Worm (Caenorhabditis elegans) whole organism, young adult: Measurements from ENCODE around the gene dohh-1.

Experiments used
- B0035.1 ChIP-seq: sonication (generic microtip); optimal IDR thresholded peaks from 2 replicates; lab custom pipeline; 2016; ENCODE audit warnings: missing genetic modification characterization, mild to moderate bottlenecking, missing compliant biosample characterization, missing genotype, missing genetic modification reagents
- C17E4.6 ChIP-seq: fragments of 200-800 bp; sonication (Bioruptor generic); IDR thresholded peaks from 2 replicates; pipeline ENCODE4 v1.3.6; 2022; ENCODE audit warnings: missing genetic modification reagents, missing genetic modification characterization, missing compliant biosample characterization
- D2030.7 ChIP-seq: fragments of 200-800 bp; sonication (Bioruptor generic); IDR thresholded peaks from 2 replicates; pipeline ENCODE4 v1.3.6; 2022; ENCODE audit warnings: missing genetic modification reagents, missing genetic modification characterization, missing compliant biosample characterization
- F33H1.4 ChIP-seq: fragments of 200-800 bp; sonication (Bioruptor generic); IDR thresholded peaks from 2 replicates; pipeline ENCODE4 v1.3.6; 2022; ENCODE audit warnings: missing genetic modification reagents, missing genetic modification characterization, missing compliant biosample characterization
- F49E8.2 ChIP-seq: sonication (generic microtip); optimal IDR thresholded peaks from 3 replicates; lab custom pipeline; 2017; ENCODE audit warnings: missing genetic modification characterization, mild to moderate bottlenecking, missing compliant biosample characterization, antibody characterized with exemption, moderate library complexity; ENCODE audit not compliant: insufficient read depth
- F55B11.4 ChIP-seq: sonication (generic microtip); optimal IDR thresholded peaks from 2 replicates; lab custom pipeline; 2016; ENCODE audit warnings: missing compliant biosample characterization, missing genetic modification characterization, borderline replicate concordance; ENCODE audit not compliant: insufficient read depth
- K12H6.12 ChIP-seq: fragments of 200-800 bp; sonication (Bioruptor generic); optimal IDR thresholded peaks from 2 replicates; lab custom pipeline; 2018; ENCODE audit warnings: mild to moderate bottlenecking, missing genetic modification characterization, missing compliant biosample characterization
- T07F8.4 ChIP-seq: sonication (generic microtip); optimal IDR thresholded peaks from 2 replicates; lab custom pipeline; 2016; ENCODE audit warnings: mild to moderate bottlenecking, missing genetic modification characterization, moderate library complexity, missing compliant biosample characterization
- Y53G8AR.9 ChIP-seq: fragments of 200-800 bp; sonication (Bioruptor generic); conservative IDR thresholded peaks from 2 replicates; pipeline ENCODE4 v1.3.6; 2022; ENCODE audit warnings: missing genetic modification reagents, missing genetic modification characterization, missing compliant biosample characterization
- Y56A3A.18 ChIP-seq: fragments of 200-800 bp; sonication (Bioruptor generic); IDR thresholded peaks from 2 replicates; pipeline ENCODE4 v1.3.6; 2022; ENCODE audit warnings: missing genetic modification reagents, missing genetic modification characterization, missing compliant biosample characterization
- Y95B8A.8 ChIP-seq: fragments of 200-800 bp; sonication (Bioruptor generic); IDR thresholded peaks from 2 replicates; pipeline ENCODE4 v1.3.6; 2022; ENCODE audit warnings: missing genetic modification reagents, missing genetic modification characterization, missing compliant biosample characterization
- ZK185.1 ChIP-seq: sonication (generic microtip); optimal IDR thresholded peaks from 2 replicates; lab custom pipeline; 2016; ENCODE audit warnings: mild to moderate bottlenecking, missing genetic modification characterization, missing compliant biosample characterization; ENCODE audit not compliant: poor library complexity, severe bottlenecking
- akir-1 ChIP-seq: fragments of 200-800 bp; sonication (Bioruptor generic); optimal IDR thresholded peaks from 2 replicates; lab custom pipeline; 2018; ENCODE audit warnings: mild to moderate bottlenecking, missing genetic modification characterization, moderate library complexity, missing compliant biosample characterization
- aptf-2 ChIP-seq: fragments of 200-800 bp; sonication (Bioruptor generic); conservative IDR thresholded peaks from 2 replicates; pipeline ENCODE4 v1.3.6; 2022; ENCODE audit warnings: missing genetic modification reagents, missing genetic modification characterization, missing compliant biosample characterization
- aptf-3 ChIP-seq: fragments of 200-800 bp; sonication (Bioruptor generic); IDR thresholded peaks from 2 replicates; pipeline ENCODE4 v1.3.6; 2022; ENCODE audit warnings: missing genetic modification characterization, missing compliant biosample characterization
- athp-1 ChIP-seq: sonication (generic microtip); optimal IDR thresholded peaks from 2 replicates; lab custom pipeline; 2017; ENCODE audit warnings: mild to moderate bottlenecking, missing genetic modification characterization, missing compliant biosample characterization
- ceh-27 ChIP-seq: fragments of 200-800 bp; sonication (Bioruptor generic); optimal IDR thresholded peaks from 2 replicates; lab custom pipeline; 2018; ENCODE audit warnings: mild to moderate bottlenecking, missing genetic modification characterization, moderate library complexity, missing compliant biosample characterization
- ceh-79 ChIP-seq: sonication (generic microtip); optimal IDR thresholded peaks from 2 replicates; lab custom pipeline; 2017; ENCODE audit warnings: mild to moderate bottlenecking, missing genetic modification characterization, missing compliant biosample characterization
- ceh-91 ChIP-seq: fragments of 200-800 bp; sonication (Bioruptor generic); IDR thresholded peaks from 2 replicates; pipeline ENCODE4 v1.3.6; 2022; ENCODE audit warnings: missing genetic modification reagents, missing genetic modification characterization, missing compliant biosample characterization
- dox-1 ChIP-seq: fragments of 200-800 bp; sonication (Bioruptor generic); IDR thresholded peaks from 2 replicates; pipeline ENCODE4 v1.3.6; 2022; ENCODE audit warnings: missing genetic modification reagents, missing genetic modification characterization, missing compliant biosample characterization
- dpl-1 ChIP-seq: fragments of 150-350 bp; optimal IDR thresholded peaks from 2 replicates; lab custom pipeline; 2014; ENCODE audit warnings: missing biosample characterization, missing genetic modification reagents, missing genetic modification characterization
- egl-18 ChIP-seq: fragments of 200-800 bp; sonication (Bioruptor generic); IDR thresholded peaks from 2 replicates; pipeline ENCODE4 v1.3.6; 2022; ENCODE audit warnings: missing genetic modification reagents, missing genetic modification characterization, missing compliant biosample characterization
- egl-44 ChIP-seq: fragments of 200-800 bp; sonication (Bioruptor generic); IDR thresholded peaks from 2 replicates; pipeline ENCODE4 v1.3.6; 2022; ENCODE audit warnings: missing genetic modification reagents, missing genetic modification characterization, missing compliant biosample characterization
- ets-4 ChIP-seq: fragments of 200-800 bp; sonication (Bioruptor generic); optimal IDR thresholded peaks from 2 replicates; lab custom pipeline; 2018; ENCODE audit warnings: mild to moderate bottlenecking, missing genetic modification characterization, missing compliant biosample characterization
- hmg-1.2 ChIP-seq: fragments of 200-800 bp; sonication (Bioruptor generic); IDR thresholded peaks from 2 replicates; pipeline ENCODE4 v1.3.6; 2022; ENCODE audit warnings: missing genetic modification reagents, missing genetic modification characterization, missing compliant biosample characterization
- lag-1 ChIP-seq: fragments of 200-800 bp; sonication (Bioruptor generic); IDR thresholded peaks from 2 replicates; pipeline ENCODE4 v1.3.6; 2022; ENCODE audit warnings: missing genetic modification reagents, missing genetic modification characterization, missing compliant biosample characterization
- lin-26 ChIP-seq: fragments of 200-800 bp; sonication (Bioruptor generic); IDR thresholded peaks from 2 replicates; pipeline ENCODE4 v1.3.6; 2022; ENCODE audit warnings: missing genetic modification reagents, missing genetic modification characterization, missing compliant biosample characterization
- lin-40 ChIP-seq: sonication (generic microtip); optimal IDR thresholded peaks from 2 replicates; lab custom pipeline; 2016; ENCODE audit warnings: missing genetic modification characterization, mild to moderate bottlenecking, missing compliant biosample characterization, missing genotype, missing genetic modification reagents
- madf-10 ChIP-seq: sonication (generic microtip); optimal IDR thresholded peaks from 2 replicates; lab custom pipeline; 2016; ENCODE audit warnings: mild to moderate bottlenecking, missing genetic modification characterization, missing compliant biosample characterization
- madf-8 ChIP-seq: fragments of 200-800 bp; sonication (Bioruptor generic); conservative IDR thresholded peaks from 2 replicates; pipeline ENCODE4 v1.3.6; 2022; ENCODE audit warnings: missing genetic modification reagents, missing genetic modification characterization, missing compliant biosample characterization
- mel-28 ChIP-seq: sonication (generic microtip); optimal IDR thresholded peaks from 2 replicates; lab custom pipeline; 2016; ENCODE audit warnings: borderline replicate concordance, mild to moderate bottlenecking, missing genetic modification characterization, missing compliant biosample characterization
- mes-4 ChIP-seq: sonication (generic microtip); optimal IDR thresholded peaks from 2 replicates; lab custom pipeline; 2016; ENCODE audit warnings: missing genotype, missing genetic modification characterization, missing compliant biosample characterization
- nfyb-1 ChIP-seq: fragments of 200-800 bp; sonication (Bioruptor generic); IDR thresholded peaks from 2 replicates; pipeline ENCODE4 v1.3.6; 2022; ENCODE audit warnings: missing genetic modification reagents, missing genetic modification characterization, missing compliant biosample characterization
- nhr-179 ChIP-seq: sonication (generic microtip); optimal IDR thresholded peaks from 2 replicates; lab custom pipeline; 2016; ENCODE audit warnings: mild to moderate bottlenecking, missing genetic modification characterization, missing compliant biosample characterization
- nhr-80 ChIP-seq: sonication (generic microtip); optimal IDR thresholded peaks from 2 replicates; lab custom pipeline; 2016; ENCODE audit warnings: missing genetic modification characterization, missing compliant biosample characterization
- sea-2 ChIP-seq: fragments of 200-800 bp; sonication (Bioruptor generic); IDR thresholded peaks from 2 replicates; pipeline ENCODE4 v1.3.6; 2022; ENCODE audit warnings: missing genetic modification characterization, missing compliant biosample characterization
- snpc-1.3 ChIP-seq: sonication (generic microtip); optimal IDR thresholded peaks from 2 replicates; lab custom pipeline; 2017; ENCODE audit warnings: missing genetic modification characterization, mild to moderate bottlenecking, missing compliant biosample characterization, antibody characterized with exemption, moderate library complexity, missing genotype, missing genetic modification reagents; ENCODE audit not compliant: insufficient read depth
- somi-1 ChIP-seq: fragments of 200-800 bp; sonication (Bioruptor generic); optimal IDR thresholded peaks from 2 replicates; lab custom pipeline; 2018; ENCODE audit warnings: mild to moderate bottlenecking, missing genetic modification characterization, missing compliant biosample characterization
- tbp1 ChIP-seq: fragments of 200-800 bp; sonication (Bioruptor generic); optimal IDR thresholded peaks from 2 replicates; lab custom pipeline; 2018; ENCODE audit warnings: mild to moderate bottlenecking, missing genetic modification characterization, missing compliant biosample characterization
- tlf-1 ChIP-seq: fragments of 200-800 bp; sonication (Bioruptor generic); optimal IDR thresholded peaks from 2 replicates; lab custom pipeline; 2018; ENCODE audit warnings: mild to moderate bottlenecking, missing genetic modification characterization, missing compliant biosample characterization
- xnd-1 ChIP-seq: sonication (generic microtip); optimal IDR thresholded peaks from 2 replicates; lab custom pipeline; 2016; ENCODE audit warnings: missing genotype, missing genetic modification reagents, missing genetic modification characterization, missing compliant biosample characterization
- zfh-2 ChIP-seq: fragments of 200-800 bp; sonication (Bioruptor generic); conservative IDR thresholded peaks from 2 replicates; pipeline ENCODE4 v1.3.6; 2022; ENCODE audit warnings: missing genetic modification reagents, missing genetic modification characterization, missing compliant biosample characterization
- zim-3 ChIP-seq: sonication (generic microtip); optimal IDR thresholded peaks from 2 replicates; lab custom pipeline; 2017; ENCODE audit warnings: mild to moderate bottlenecking, missing genetic modification characterization, moderate library complexity, missing compliant biosample characterization
- ztf-18 ChIP-seq: sonication (generic microtip); optimal IDR thresholded peaks from 2 replicates; lab custom pipeline; 2016; ENCODE audit warnings: missing genotype, mild to moderate bottlenecking, missing genetic modification characterization, missing compliant biosample characterization
- ztf-22 ChIP-seq: fragments of 200-800 bp; sonication (Bioruptor generic); optimal IDR thresholded peaks from 2 replicates; lab custom pipeline; 2018; ENCODE audit warnings: mild to moderate bottlenecking, missing genetic modification characterization, moderate library complexity, missing compliant biosample characterization
- ztf-26 ChIP-seq: sonication (generic microtip); optimal IDR thresholded peaks from 2 replicates; lab custom pipeline; 2017; ENCODE audit warnings: missing genetic modification characterization, missing compliant biosample characterization

The dohh-1 gene

ce11 chrII:10555484-10556075, 24.2 kb upstream of the dohh-1 start (continued):
- TF ChIP-seq Y56A3A.18 (GFP tag; lab: Robert Waterston, UW) (0 out of 2 replicates have a peak, but pooled peaks have one; percentile 9), athp-1 (tag; lab: Kevin White, UChicago) (no peak), somi-1 (GFP tag; lab: Kevin White, UChicago) (peak; percentile 31), ceh-27 (GFP tag; lab: Kevin White, UChicago) (no peak), K12H6.12 (tag; lab: Kevin White, UChicago) (peak; percentile 16), ztf-18 (tag; lab: Kevin White, UChicago) (no peak), B0035.1 (tag; lab: Kevin White, UChicago) (peak; percentile 9), egl-18 (no peak), aptf-2 (GFP tag; lab: Robert Waterston, UW) (0 out of 2 replicates have a peak, but pooled peaks have one; percentile 38), ZK185.1 (tag; lab: Kevin White, UChicago) (no peak), xnd-1 (tag; lab: Kevin White, UChicago) (no peak), akir-1 (no peak), dox-1 (GFP tag; lab: Robert Waterston, UW) (peak; percentile 72; the same call in 1 of the 2 replicates), ets-4 (GFP tag; lab: Kevin White, UChicago) (peak; percentile 80), egl-44 (GFP tag; lab: Robert Waterston, UW) (no peak), F33H1.4 (GFP tag; lab: Robert Waterston, UW) (peak; percentile 7; the same call in 1 of the 2 replicates), lin-40 (tag; lab: Kevin White, UChicago) (peak; percentile 15), nhr-179 (tag; lab: Kevin White, UChicago) (no peak), tlf-1 (peak; percentile 59), snpc-1.3 (tag; lab: Kevin White, UChicago) (no peak), ztf-22 (GFP tag; lab: Kevin White, UChicago) (no peak), nfyb-1 (GFP tag; lab: Robert Waterston, UW) (peak; percentile 67; the same call in 1 of the 2 replicates), hmg-1.2 (GFP tag; lab: Robert Waterston, UW) (peak; percentile 52; the same call in 1 of the 2 replicates), madf-10 (tag; lab: Kevin White, UChicago) (no peak), mel-28 (tag; lab: Kevin White, UChicago) (no peak), Y53G8AR.9 (GFP tag; lab: Robert Waterston, UW) (peak; percentile 48; the same call in 1 of the 2 replicates), zim-3 (tag; lab: Kevin White, UChicago) (no peak), T07F8.4 (tag; lab: Kevin White, UChicago) (no peak), ztf-26 (tag; lab: Kevin White, UChicago) (peak; percentile 84), F49E8.2 (tag; lab: Kevin White, UChicago) (no peak), dpl-1 (no peak)

DNA sequence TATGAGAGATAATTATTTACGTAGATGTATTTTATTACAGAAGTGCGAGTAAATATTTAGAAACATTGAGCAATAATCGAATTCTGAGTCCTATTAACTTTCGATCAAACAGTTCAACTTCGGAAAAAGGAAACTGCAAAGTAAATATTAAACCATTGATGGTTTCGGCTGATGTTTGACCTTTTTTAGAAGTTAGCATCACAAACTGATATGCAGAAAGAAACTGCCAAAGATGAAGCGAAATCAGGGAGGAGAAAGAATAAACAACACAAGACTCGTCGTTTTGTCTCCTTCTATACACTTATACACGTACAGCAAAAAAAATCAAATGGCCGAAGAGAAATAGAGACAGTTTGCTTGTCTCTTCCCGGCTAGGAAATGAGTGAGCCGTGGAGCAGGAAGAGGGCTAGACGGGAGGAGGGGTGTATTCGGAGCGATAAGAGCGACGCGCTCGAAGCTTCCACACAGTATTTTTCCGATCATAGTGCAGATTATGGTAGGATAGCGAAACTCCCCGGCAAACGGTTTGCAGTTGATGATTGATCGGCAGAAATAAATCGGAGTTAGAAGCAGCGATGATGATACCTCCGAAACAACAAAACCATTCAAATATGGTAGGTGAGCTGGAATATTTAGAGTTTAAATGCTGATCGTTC, 23.1 kb upstream of the dohh-1 start:
- TF ChIP-seq D2030.7: no peak
- no peak for TF ChIP-seq C17E4.6 (GFP tag; lab: Robert Waterston, UW)
- no peak for TF ChIP-seq ceh-91 (GFP tag; lab: Robert Waterston, UW)
- no peak for TF ChIP-seq sea-2
- no peak for TF ChIP-seq ceh-79 (tag; lab: Kevin White, UChicago)
- TF ChIP-seq F55B11.4 (tag; lab: Kevin White, UChicago): no peak
- TF ChIP-seq B0035.1 (tag; lab: Kevin White, UChicago): no peak
- TF ChIP-seq Y95B8A.8 (GFP tag; lab: Robert Waterston, UW): no peak
- TF ChIP-seq tbp1 (GFP tag; lab: Kevin White, UChicago): no peak
- no peak for TF ChIP-seq lag-1 (GFP tag; lab: Robert Waterston, UW)
- TF ChIP-seq nhr-80: peak; percentile 74
- peak; percentile 38 for TF ChIP-seq ets-4 (GFP tag; lab: Kevin White, UChicago)
- no peak for TF ChIP-seq mes-4 (tag; lab: Kevin White, UChicago)
- no peak for TF ChIP-seq Y53G8AR.9 (GFP tag; lab: Robert Waterston, UW)
- TF ChIP-seq madf-8 (GFP tag; lab: Robert Waterston, UW): no peak
- TF ChIP-seq zfh-2 (GFP tag; lab: Robert Waterston, UW): peak; percentile 59; the same call in 1 of the 2 replicates
- no peak for TF ChIP-seq lin-26 (GFP tag; lab: Robert Waterston, UW)
- TF ChIP-seq aptf-3: no peak
